Fruit fly (Drosophila melanogaster) whole organism, adult: Measurements from ENCODE around the gene CG9331.
A peak's percentile ranks its signal among the peaks of the same experiment; 100 is the strongest.

ENCODE experiments used
- CG11617 ChIP-seq: fragments of 200-800 bp; sonication (Bioruptor generic); optimal IDR thresholded peaks from 2 replicates; lab custom pipeline; 2017; ENCODE audit warnings: mild to moderate bottlenecking, missing biosample characterization, missing genetic modification reagents, missing genetic modification characterization
- CG12768 ChIP-seq: fragments of 200-800 bp; sonication (Bioruptor generic); optimal IDR thresholded peaks from 2 replicates; lab custom pipeline; 2017; ENCODE audit warnings: missing biosample characterization, missing genetic modification characterization, mild to moderate bottlenecking, moderate library complexity, missing genetic modification reagents
- CG14711 ChIP-seq: fragments of 200-800 bp; sonication (Bioruptor generic); optimal IDR thresholded peaks from 2 replicates; lab custom pipeline; 2018; ENCODE audit warnings: missing biosample characterization, mild to moderate bottlenecking, missing genetic modification characterization, moderate library complexity
- CG1620 ChIP-seq: fragments of 200-800 bp; sonication (Bioruptor generic); optimal IDR thresholded peaks from 2 replicates; lab custom pipeline; 2016; ENCODE audit warnings: missing biosample characterization, missing genetic modification characterization
- CG33017 ChIP-seq: fragments of 200-800 bp; sonication (Bioruptor generic); optimal IDR thresholded peaks from 2 replicates; lab custom pipeline; 2018; ENCODE audit warnings: missing biosample characterization, mild to moderate bottlenecking, missing genetic modification characterization, moderate library complexity
- CG5204 ChIP-seq: fragments of 200-800 bp; sonication (Bioruptor generic); optimal IDR thresholded peaks from 2 replicates; lab custom pipeline; 2016; ENCODE audit warnings: missing biosample characterization, missing genetic modification characterization
- CG7045 ChIP-seq: fragments of 200-800 bp; sonication (Bioruptor generic); optimal IDR thresholded peaks from 2 replicates; lab custom pipeline; 2017; ENCODE audit warnings: missing biosample characterization, mild to moderate bottlenecking, missing genetic modification characterization
- CG7101 ChIP-seq: fragments of 200-800 bp; sonication (Bioruptor generic); optimal IDR thresholded peaks from 2 replicates; lab custom pipeline; 2018; ENCODE audit warnings: missing biosample characterization, mild to moderate bottlenecking, missing genetic modification characterization, moderate library complexity
- Clk ChIP-seq: fragments of 200-800 bp; sonication (Bioruptor generic); optimal IDR thresholded peaks from 2 replicates; lab custom pipeline; 2017; ENCODE audit warnings: missing biosample characterization, missing genetic modification characterization
- Crg-1 ChIP-seq: fragments of 200-800 bp; sonication (Bioruptor generic); optimal IDR thresholded peaks from 2 replicates; lab custom pipeline; 2016; ENCODE audit warnings: missing biosample characterization, missing genetic modification characterization
- Hr96 ChIP-seq: fragments of 200-800 bp; sonication (Bioruptor generic); optimal IDR thresholded peaks from 2 replicates; lab custom pipeline; 2016; ENCODE audit warnings: missing biosample characterization, missing genetic modification characterization
- Mnt ChIP-seq: fragments of 200-800 bp; sonication (Bioruptor generic); optimal IDR thresholded peaks from 2 replicates; lab custom pipeline; 2016; ENCODE audit warnings: missing biosample characterization, mild to moderate bottlenecking, missing genetic modification characterization
- bab1 ChIP-seq: fragments of 200-800 bp; sonication (Bioruptor generic); optimal IDR thresholded peaks from 3 replicates; lab custom pipeline; 2019; ENCODE audit warnings: missing biosample characterization, mild to moderate bottlenecking, missing genetic modification characterization, moderate library complexity
- cic ChIP-seq: fragments of 200-800 bp; sonication (Bioruptor generic); optimal IDR thresholded peaks from 2 replicates; lab custom pipeline; 2017; ENCODE audit warnings: missing biosample characterization, mild to moderate bottlenecking, missing genetic modification characterization, moderate library complexity
- cnc ChIP-seq, 2 experiments: fragments of >200 bp; optimal IDR thresholded peaks; 2 replicates each; lab custom pipeline; 2017
- kay ChIP-seq: fragments of 200-800 bp; sonication (Bioruptor generic); peaks from one replicate; lab custom pipeline; 2016; ENCODE audit warnings: missing biosample characterization, missing genetic modification characterization, borderline replicate concordance
- ovo ChIP-seq: fragments of 200-800 bp; sonication (Bioruptor generic); optimal IDR thresholded peaks from 2 replicates; lab custom pipeline; 2016; ENCODE audit warnings: missing biosample characterization, missing genetic modification characterization
- pad ChIP-seq: fragments of 200-800 bp; sonication (Bioruptor generic); optimal IDR thresholded peaks from 3 replicates; lab custom pipeline; 2017; ENCODE audit warnings: missing biosample characterization, missing genetic modification characterization, mild to moderate bottlenecking, moderate library complexity, missing genetic modification reagents
- tj ChIP-seq: fragments of 200-800 bp; sonication (Bioruptor generic); optimal IDR thresholded peaks from 3 replicates; lab custom pipeline; 2017; ENCODE audit warnings: missing biosample characterization, mild to moderate bottlenecking, missing genetic modification characterization, moderate library complexity
- toe ChIP-seq: fragments of 200-800 bp; sonication (Bioruptor generic); optimal IDR thresholded peaks from 2 replicates; lab custom pipeline; 2016; ENCODE audit warnings: missing biosample characterization, missing genetic modification characterization

The CG9331 gene

DNA sequence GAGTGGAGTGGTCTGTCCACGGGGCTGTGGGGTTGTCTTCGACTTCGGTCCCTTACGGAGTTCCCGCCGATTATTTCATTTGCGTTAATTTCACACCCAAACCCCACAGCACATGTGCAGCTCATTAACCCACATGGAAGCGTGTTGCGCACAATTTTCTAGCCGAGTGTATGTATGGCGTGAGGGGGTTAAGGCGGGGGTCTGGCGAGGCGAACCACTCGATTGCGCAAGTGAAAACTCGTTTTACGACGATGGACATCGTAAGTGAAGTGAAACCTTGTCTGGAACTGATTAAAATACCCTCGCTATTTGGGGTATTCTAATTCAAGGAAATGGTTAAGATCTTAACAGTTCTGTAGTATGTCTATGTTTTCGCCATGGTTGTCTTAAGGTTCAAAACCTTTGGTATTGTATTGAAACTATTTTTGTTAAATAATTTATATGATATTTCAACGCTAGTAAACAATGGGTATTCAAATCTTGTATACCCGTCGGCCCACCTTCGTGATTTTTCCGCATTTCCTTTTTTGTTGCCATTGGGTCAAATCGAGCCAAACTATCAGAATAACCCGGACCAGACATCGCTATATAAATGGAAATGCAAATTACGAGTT is 11.5 kb upstream of the CG9331 start:
- TF ChIP-seq CG33017 (tag; lab: Kevin White, UChicago) (peak; percentile 6), Mnt (GFP tag; lab: Kevin White, UChicago) (peak; percentile 13), CG7045 (no peak)

DNA sequence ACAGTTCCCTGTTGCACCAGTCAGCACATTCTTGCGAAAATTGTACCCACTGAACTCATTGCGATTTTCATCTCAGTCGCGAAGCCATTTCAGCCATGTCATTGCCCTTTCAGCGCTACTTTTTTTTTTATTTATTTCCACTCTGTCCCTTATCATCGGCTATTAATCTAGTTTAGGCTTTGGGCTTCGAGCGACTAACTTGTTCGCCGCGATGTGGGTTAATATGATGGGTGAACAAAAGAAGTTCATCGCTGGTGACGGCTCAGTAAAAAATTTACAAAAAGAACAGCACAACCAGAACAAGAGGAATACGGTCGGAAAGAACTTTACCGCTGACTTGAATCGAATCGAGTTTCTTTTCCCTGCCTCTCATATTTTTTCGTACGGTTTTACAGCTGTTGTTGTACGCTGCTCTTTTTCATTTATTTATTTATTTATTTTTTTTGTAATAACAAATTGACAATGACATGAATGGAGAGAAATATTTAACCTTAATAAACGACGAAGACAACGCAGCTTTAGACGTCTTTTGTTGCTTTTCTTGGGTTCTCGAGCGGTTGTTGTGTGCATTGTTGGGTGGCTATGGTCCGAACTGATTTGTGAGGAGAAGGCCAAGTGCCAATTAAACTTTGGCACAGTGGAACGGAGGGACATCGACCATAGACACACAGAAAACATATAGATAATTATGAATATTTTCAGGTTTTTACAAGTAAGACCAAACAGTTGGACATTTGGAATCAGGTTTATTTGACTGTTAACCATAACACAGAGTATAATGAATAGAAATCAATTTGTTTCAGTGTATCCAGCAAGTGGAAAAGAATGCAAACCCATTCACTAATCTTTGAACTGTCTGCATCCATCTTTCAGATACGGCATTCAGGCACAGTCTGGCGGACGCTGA is 10.1 kb upstream of the CG9331 start:
- TF ChIP-seq Clk (GFP tag; lab: Kevin White, UChicago) (no peak), kay (GFP tag; lab: Kevin White, UChicago) (peak; percentile 27), tj (GFP tag; lab: Kevin White, UChicago) (peak; percentile 37)

DNA sequence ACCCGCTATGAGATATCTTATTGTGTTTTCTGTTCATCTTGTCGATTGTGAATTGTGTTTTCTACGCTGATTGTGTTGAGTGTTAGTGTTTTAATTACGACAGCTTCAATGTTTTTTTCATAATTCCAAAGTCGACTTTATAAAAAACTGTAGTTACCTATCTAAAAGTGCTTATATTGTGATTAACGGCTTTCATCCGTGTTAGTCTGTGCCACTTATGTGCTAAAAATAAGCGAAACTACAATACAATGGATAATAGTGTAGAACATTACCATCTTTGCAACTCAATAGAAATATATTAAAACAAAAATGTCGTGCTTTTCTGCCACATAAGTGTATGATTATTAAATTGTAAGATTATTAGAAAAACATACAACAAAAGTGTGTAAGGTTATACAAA is 6.5 kb upstream of the CG9331 start, which contains the start of gene CG33322:
TSS of gene CG33322 (minus strand) at position 101 of the 400 bp plus-strand sequence.
- TF ChIP-seq CG7101 (tag; lab: Kevin White, UChicago) (no peak), CG11617 (GFP tag; lab: Kevin White, UChicago) (no peak), CG5204 (GFP tag; lab: Kevin White, UChicago) (no peak), bab1 (no peak), Crg-1 (GFP tag; lab: Kevin White, UChicago) (no peak), Clk (GFP tag; lab: Kevin White, UChicago) (no peak)

DNA sequence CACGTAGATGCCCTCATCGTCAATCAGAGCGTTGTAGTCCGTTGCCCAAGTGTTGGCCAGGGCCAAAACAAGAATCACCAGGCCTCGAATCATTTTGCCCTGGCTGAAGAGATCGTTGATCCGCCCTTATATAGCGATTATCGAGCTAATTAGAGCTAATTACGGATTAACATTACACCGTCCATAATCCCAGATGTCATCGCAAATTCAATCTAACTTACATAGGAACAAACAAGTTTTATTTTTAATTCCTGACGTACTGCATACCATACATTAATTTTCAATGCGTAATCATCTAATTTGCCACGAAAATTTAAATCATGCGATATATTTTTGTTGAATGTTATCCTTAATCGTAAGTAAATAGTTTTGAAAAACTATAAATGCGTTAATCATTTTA is 5.5 kb upstream of the CG9331 start, which contains the start of gene CheB38b:
TSS of gene CheB38b (minus strand) at position 101 of the 400 bp plus-strand sequence.
- TF ChIP-seq CG11617 (GFP tag; lab: Kevin White, UChicago) (no peak), CG1620 (GFP tag; lab: Kevin White, UChicago) (no peak), CG5204 (GFP tag; lab: Kevin White, UChicago) (no peak), tj (GFP tag; lab: Kevin White, UChicago) (no peak), CG14711 (tag; lab: Kevin White, UChicago) (no peak), cnc (optimal IDR thresholded peaks at IDR 0.05; lab: Kevin White, UChicago) (no peak), bab1 (no peak), ovo (GFP tag; lab: Kevin White, UChicago) (no peak), cic (GFP tag; lab: Kevin White, UChicago) (no peak), Clk (GFP tag; lab: Kevin White, UChicago) (no peak), Mnt (GFP tag; lab: Kevin White, UChicago) (no peak), pad (GFP tag; lab: Kevin White, UChicago) (no peak), CG33017 (tag; lab: Kevin White, UChicago) (no peak), CG12768 (GFP tag; lab: Kevin White, UChicago) (no peak), toe (no peak), CG7045 (no peak)

DNA sequence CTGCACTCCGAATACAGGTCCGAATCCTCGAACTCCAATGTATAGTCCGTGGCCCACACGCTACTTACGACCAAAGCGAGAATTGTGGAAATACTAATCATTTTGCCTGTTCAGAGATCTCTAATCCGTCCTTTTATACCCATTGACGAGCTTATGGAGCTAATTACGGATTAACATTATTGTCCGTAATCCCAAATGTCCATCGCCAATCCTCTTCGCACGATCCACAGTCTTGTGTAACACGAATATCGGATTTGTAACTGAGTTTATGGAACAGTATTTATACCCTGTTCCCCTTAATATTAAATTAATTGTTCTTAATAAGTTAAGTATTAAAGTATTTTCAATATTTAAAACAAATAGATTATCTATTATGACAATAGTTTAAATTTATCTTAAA is 4.2 kb upstream of the CG9331 start, which contains the start of gene CheB38a:
TSS of gene CheB38a (minus strand) at position 101 of the 400 bp plus-strand sequence.
- TF ChIP-seq Hr96 (GFP tag; lab: Kevin White, UChicago) (no peak), Clk (GFP tag; lab: Kevin White, UChicago) (no peak), Mnt (GFP tag; lab: Kevin White, UChicago) (no peak), bab1 (no peak), CG12768 (GFP tag; lab: Kevin White, UChicago) (no peak), CG14711 (tag; lab: Kevin White, UChicago) (no peak), Crg-1 (GFP tag; lab: Kevin White, UChicago) (no peak), CG5204 (GFP tag; lab: Kevin White, UChicago) (no peak), cnc (optimal IDR thresholded peaks at IDR 0.05; lab: Kevin White, UChicago) (no peak)

DNA sequence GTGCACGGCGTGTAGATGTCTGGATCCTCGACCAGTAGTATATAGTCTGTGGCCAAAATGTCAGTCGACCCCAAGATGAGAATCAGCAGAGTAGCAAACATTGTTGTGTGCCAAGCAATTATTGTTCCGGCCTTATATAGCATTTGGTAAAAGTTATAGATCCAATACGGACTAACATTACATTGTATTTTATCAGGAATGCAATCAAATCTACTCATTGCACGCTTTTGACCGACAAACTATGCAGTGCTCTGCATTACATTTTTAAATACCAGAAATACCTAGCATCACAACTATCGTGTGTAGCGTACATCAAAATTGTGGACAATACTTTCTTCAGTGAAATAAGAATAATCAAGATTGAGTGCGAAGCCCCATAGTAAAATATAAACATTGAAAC is 1.9 kb upstream of the CG9331 start, which contains the start of gene CheB38c:
TSS of gene CheB38c (minus strand) at position 101 of the 400 bp plus-strand sequence.
- no peak for TF ChIP-seq CG12768 (GFP tag; lab: Kevin White, UChicago)
- TF ChIP-seq toe, result no peak
- TF ChIP-seq CG14711 (tag; lab: Kevin White, UChicago), result no peak
- no peak for TF ChIP-seq CG11617 (GFP tag; lab: Kevin White, UChicago)
- no peak for TF ChIP-seq bab1
- no peak for TF ChIP-seq Crg-1 (GFP tag; lab: Kevin White, UChicago)
- TF ChIP-seq cnc (optimal IDR thresholded peaks at IDR 0.05; lab: Kevin White, UChicago), result no peak
- no peak for TF ChIP-seq cic (GFP tag; lab: Kevin White, UChicago)
